Worm (Caenorhabditis elegans) whole organism, L2 larva: ENCODE data around the gene cpna-2.

Source experiments
- R02D3.7 ChIP-seq: fragments of 150-350 bp; optimal IDR thresholded peaks from 2 replicates; lab custom pipeline; 2014; ENCODE audit warnings: missing biosample characterization, missing genetic modification characterization
- aly-2 ChIP-seq: fragments of 150-350 bp; optimal IDR thresholded peaks from 2 replicates; lab custom pipeline; 2014; ENCODE audit warnings: missing biosample characterization, missing genetic modification characterization
- ama-1 ChIP-seq: fragments of 150-350 bp; optimal IDR thresholded peaks from 2 replicates; lab custom pipeline; 2018; ENCODE audit warnings: inconsistent platforms
- lsy-2 ChIP-seq, 2 experiments: fragments of 150-350 bp in 1 of 2; sonication (generic microtip) in 1 of 2; optimal IDR thresholded peaks; 2 replicates each; lab custom pipeline; 2014 to 2017; ENCODE audit warnings: missing biosample characterization in 2 of 2, missing genetic modification characterization in 2 of 2
- nhr-12 ChIP-seq: fragments of 150-350 bp; optimal IDR thresholded peaks from 2 replicates; lab custom pipeline; 2014; ENCODE audit warnings: missing biosample characterization, missing genetic modification characterization
- nhr-237 ChIP-seq: fragments of 150-350 bp; optimal IDR thresholded peaks from 2 replicates; lab custom pipeline; 2014; ENCODE audit warnings: missing biosample characterization, missing genetic modification characterization

- TF ChIP-seq nhr-237 (tag; lab: Kevin White, UChicago) (no peak), ama-1 (lab: Kevin White, UChicago) (no peak), nhr-12 (tag; lab: Kevin White, UChicago) (no peak), R02D3.7 (tag; lab: Kevin White, UChicago) (no peak), lsy-2 (tag; optimal IDR thresholded peaks at IDR 0.05; lab: Kevin White, UChicago) (no peak), aly-2 (tag; lab: Kevin White, UChicago) (no peak)
These were observed 49.0 kb upstream of the cpna-2 start for ce11 chrII:7675752-7676151.
